Worm (Caenorhabditis elegans): ENCODE measurements around the gene clec-56.

clec-56 gene

DNA sequence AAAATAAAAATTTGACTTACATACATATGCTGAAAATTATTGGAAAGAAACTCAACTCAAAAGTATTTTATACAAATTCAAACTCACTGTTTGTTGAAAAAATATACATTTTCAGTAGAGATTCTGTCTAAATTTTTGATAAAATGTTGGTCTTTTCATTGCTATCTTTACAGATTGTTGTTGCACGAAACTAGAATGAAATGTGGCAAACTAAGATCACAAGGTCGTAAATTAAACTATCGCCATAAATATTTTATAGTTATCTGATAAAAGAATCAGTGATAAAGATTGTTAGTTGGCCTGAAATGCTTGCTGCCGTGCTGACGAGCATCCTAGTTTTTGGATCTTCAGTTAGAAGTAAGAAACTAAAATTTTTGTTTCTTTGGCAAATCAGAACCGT lies 4.8 kb downstream of the clec-56 start, which contains the start of gene clec-55:
clec-55 (plus strand) TSS at position 301 of the 400 bp plus-strand sequence.
- no peak for TF ChIP-seq ztf-11 (tag; optimal IDR thresholded peaks at IDR 0.05)
- no peak for TF ChIP-seq ceh-39 (tag; optimal IDR thresholded peaks at IDR 0.05)
- no peak for TF ChIP-seq ces-1 (GFP tag; optimal IDR thresholded peaks at IDR 0.05)
- TF ChIP-seq nhr-2 (tag; optimal IDR thresholded peaks at IDR 0.05), result no peak
- TF ChIP-seq nhr-76 (tag; optimal IDR thresholded peaks at IDR 0.05), result no peak
- no peak for TF ChIP-seq ceh-43 (GFP tag; optimal IDR thresholded peaks at IDR 0.05)

ce11 chrV:14480533-14480932 lies 6.3 kb downstream of the clec-56 start:
- TF ChIP-seq nhr-28 (tag; optimal IDR thresholded peaks at IDR 0.05), result no peak
- TF ChIP-seq pha-4 (tag; optimal IDR thresholded peaks at IDR 0.05), result no peak
- no peak for TF ChIP-seq mls-2 (tag; optimal IDR thresholded peaks at IDR 0.05)
- no peak for TF ChIP-seq zip-8 (tag; optimal IDR thresholded peaks at IDR 0.05)
- no peak for TF ChIP-seq tbx-8 (GFP tag; optimal IDR thresholded peaks at IDR 0.05)
- no peak for TF ChIP-seq ceh-39 (tag; optimal IDR thresholded peaks at IDR 0.05)
- no peak for TF ChIP-seq unc-62 (GFP tag; optimal IDR thresholded peaks at IDR 0.05)
- TF ChIP-seq blmp-1 (tag; optimal IDR thresholded peaks at IDR 0.05), result no peak
- TF ChIP-seq bed-3 (GFP tag; optimal IDR thresholded peaks at IDR 0.05), result no peak
- no peak for TF ChIP-seq unc-39 (tag; optimal IDR thresholded peaks at IDR 0.05)
- TF ChIP-seq cnd-1 (tag; optimal IDR thresholded peaks at IDR 0.05), result no peak
- TF ChIP-seq ceh-83 (GFP tag; optimal IDR thresholded peaks at IDR 0.05), result no peak
- no peak for TF ChIP-seq elt-1 (tag; optimal IDR thresholded peaks at IDR 0.05; ENCODE audit: borderline replicate concordance, insufficient read depth)
- TF ChIP-seq mep-1 (tag; optimal IDR thresholded peaks at IDR 0.05), result no peak
- no peak for TF ChIP-seq flh-1 (GFP tag; optimal IDR thresholded peaks at IDR 0.05)
- TF ChIP-seq nhr-2 (tag; optimal IDR thresholded peaks at IDR 0.05), result no peak
- no peak for TF ChIP-seq ham-2 (GFP tag; optimal IDR thresholded peaks at IDR 0.05)

- TF ChIP-seq ceh-83 (GFP tag; optimal IDR thresholded peaks at IDR 0.05), result no peak
- TF ChIP-seq nhr-2 (tag; optimal IDR thresholded peaks at IDR 0.05), result no peak
- TF ChIP-seq nhr-12 (tag; optimal IDR thresholded peaks at IDR 0.05), result no peak
- no peak for TF ChIP-seq zip-8 (tag; optimal IDR thresholded peaks at IDR 0.05)
- no peak for TF ChIP-seq snpc-4 (tag; optimal IDR thresholded peaks at IDR 0.05)
- TF ChIP-seq elt-3 (tag; optimal IDR thresholded peaks at IDR 0.05), result no peak
- no peak for TF ChIP-seq sem-2 (GFP tag; optimal IDR thresholded peaks at IDR 0.05)
- no peak for TF ChIP-seq ces-1 (GFP tag; optimal IDR thresholded peaks at IDR 0.05)
- TF ChIP-seq hlh-1 (tag; optimal IDR thresholded peaks at IDR 0.05), result no peak
- TF ChIP-seq ham-2 (GFP tag; optimal IDR thresholded peaks at IDR 0.05), result no peak
- TF ChIP-seq elt-1 (tag; optimal IDR thresholded peaks at IDR 0.05; ENCODE audit: borderline replicate concordance, insufficient read depth), result no peak
- TF ChIP-seq lin-32 (GFP tag; optimal IDR thresholded peaks at IDR 0.05), result no peak
Observed at ce11 chrV:14481401-14481800, 7.2 kb downstream of the clec-56 start, which contains the start of gene R02D5.7. TSS of gene R02D5.7 (minus strand) at chrV:14481501.

ce11 chrV:14481987-14482386 lies 7.8 kb downstream of the clec-56 start, which contains the start of gene R02D5.10:
TSS of gene R02D5.10 (plus strand) at chrV:14482287.
- TF ChIP-seq hlh-1 (tag; optimal IDR thresholded peaks at IDR 0.05) (no peak), lin-32 (GFP tag; optimal IDR thresholded peaks at IDR 0.05) (no peak), pha-4 (tag; optimal IDR thresholded peaks at IDR 0.05) (no peak), mls-2 (tag; optimal IDR thresholded peaks at IDR 0.05) (no peak), unc-120 (tag; optimal IDR thresholded peaks at IDR 0.05; ENCODE audit: poor library complexity, severe bottlenecking) (no peak), ces-1 (GFP tag; optimal IDR thresholded peaks at IDR 0.05) (no peak), zip-8 (tag; optimal IDR thresholded peaks at IDR 0.05) (no peak), nhr-237 (tag; optimal IDR thresholded peaks at IDR 0.05) (no peak), mep-1 (tag; optimal IDR thresholded peaks at IDR 0.05) (no peak), ceh-83 (GFP tag; optimal IDR thresholded peaks at IDR 0.05) (no peak), nhr-28 (tag; optimal IDR thresholded peaks at IDR 0.05) (no peak), ceh-43 (GFP tag; optimal IDR thresholded peaks at IDR 0.05) (no peak), elt-1 (tag; optimal IDR thresholded peaks at IDR 0.05; ENCODE audit: borderline replicate concordance, insufficient read depth) (no peak), ham-2 (GFP tag; optimal IDR thresholded peaks at IDR 0.05) (no peak), nhr-76 (tag; optimal IDR thresholded peaks at IDR 0.05) (no peak)

DNA sequence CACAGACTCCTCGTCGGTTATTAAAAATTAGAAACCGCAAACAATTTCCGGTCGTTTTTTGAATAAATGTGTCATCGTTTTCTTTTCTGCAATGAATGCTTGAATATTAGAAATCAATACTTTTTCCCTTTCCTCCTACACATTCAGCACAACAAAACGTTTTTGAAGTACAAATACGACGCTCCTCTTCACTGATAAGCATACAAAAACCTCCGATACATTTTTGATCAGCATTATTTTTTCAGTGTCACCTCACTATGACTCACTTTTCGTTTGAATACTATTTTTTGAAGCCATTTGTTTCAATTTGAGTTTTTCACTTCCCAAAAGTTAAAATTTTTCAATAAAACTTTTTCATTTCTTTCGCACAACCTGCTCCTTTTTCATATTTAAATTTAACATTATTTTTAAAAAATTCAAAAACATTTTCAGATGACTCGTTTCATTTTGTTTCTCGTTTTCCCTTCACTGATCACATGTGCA lies 8.6 kb downstream of the clec-56 start, which contains the start of gene R02D5.3:
R02D5.3 (plus strand) TSS at position 433 of the 483 bp plus-strand sequence.
- TF ChIP-seq ceh-43 (GFP tag; optimal IDR thresholded peaks at IDR 0.05), result no peak
- no peak for TF ChIP-seq nhr-12 (tag; optimal IDR thresholded peaks at IDR 0.05)
- TF ChIP-seq ztf-11 (tag; optimal IDR thresholded peaks at IDR 0.05), result no peak
- no peak for TF ChIP-seq nhr-237 (tag; optimal IDR thresholded peaks at IDR 0.05)
- TF ChIP-seq nhr-28 (tag; optimal IDR thresholded peaks at IDR 0.05), result no peak
- no peak for TF ChIP-seq elt-1 (tag; optimal IDR thresholded peaks at IDR 0.05; ENCODE audit: borderline replicate concordance, insufficient read depth)
- TF ChIP-seq lin-32 (GFP tag; optimal IDR thresholded peaks at IDR 0.05), result no peak
- no peak for TF ChIP-seq sem-2 (GFP tag; optimal IDR thresholded peaks at IDR 0.05)
- TF ChIP-seq elt-3 (tag; optimal IDR thresholded peaks at IDR 0.05), result no peak
- TF ChIP-seq ceh-83 (GFP tag; optimal IDR thresholded peaks at IDR 0.05), result no peak
- TF ChIP-seq ceh-39 (tag; optimal IDR thresholded peaks at IDR 0.05), result no peak
- TF ChIP-seq unc-62 (GFP tag; optimal IDR thresholded peaks at IDR 0.05), result no peak
- TF ChIP-seq mab-5 (tag; optimal IDR thresholded peaks at IDR 0.05), result no peak
- TF ChIP-seq zip-8 (tag; optimal IDR thresholded peaks at IDR 0.05), result no peak
- TF ChIP-seq mep-1 (tag; optimal IDR thresholded peaks at IDR 0.05), result no peak
- no peak for TF ChIP-seq unc-39 (tag; optimal IDR thresholded peaks at IDR 0.05)

Data from whole organism, mixed stage, embryonic.